Worm (Caenorhabditis elegans) whole organism, young adult: ENCODE results near the gene C41C4.9.

Source experiments
- C06A6.2 ChIP-seq: fragments of 200-800 bp; sonication (Bioruptor generic); conservative IDR thresholded peaks from 2 replicates; pipeline ENCODE4 v1.3.6; 2022; ENCODE audit warnings: missing genetic modification characterization, missing compliant biosample characterization
- C17E4.6 ChIP-seq: fragments of 200-800 bp; sonication (Bioruptor generic); IDR thresholded peaks from 2 replicates; pipeline ENCODE4 v1.3.6; 2022; ENCODE audit warnings: missing genetic modification reagents, missing genetic modification characterization, missing compliant biosample characterization
- F23B12.7 ChIP-seq: sonication (generic microtip); optimal IDR thresholded peaks from 2 replicates; lab custom pipeline; 2017; ENCODE audit warnings: missing genetic modification characterization, mild to moderate bottlenecking, missing compliant biosample characterization, antibody characterized with exemption, moderate library complexity; ENCODE audit not compliant: insufficient read depth
- F33H1.4 ChIP-seq: fragments of 200-800 bp; sonication (Bioruptor generic); IDR thresholded peaks from 2 replicates; pipeline ENCODE4 v1.3.6; 2022; ENCODE audit warnings: missing genetic modification reagents, missing genetic modification characterization, missing compliant biosample characterization
- F37B4.10 ChIP-seq: fragments of 200-800 bp; sonication (Bioruptor generic); IDR thresholded peaks from 2 replicates; pipeline ENCODE4 v1.3.6; 2022; ENCODE audit warnings: missing genetic modification characterization, missing compliant biosample characterization
- F39B2.1 ChIP-seq: fragments of 200-800 bp; sonication (Bioruptor generic); IDR thresholded peaks from 2 replicates; pipeline ENCODE4 v1.3.6; 2022; ENCODE audit warnings: missing genetic modification reagents, missing genetic modification characterization, missing compliant biosample characterization
- F52B5.7 ChIP-seq: sonication (generic microtip); optimal IDR thresholded peaks from 2 replicates; lab custom pipeline; 2016; ENCODE audit warnings: mild to moderate bottlenecking, missing genetic modification characterization, missing compliant biosample characterization
- K11D2.4 ChIP-seq: fragments of 200-800 bp; sonication (Bioruptor generic); IDR thresholded peaks from 2 replicates; pipeline ENCODE4 v1.3.6; 2022; ENCODE audit warnings: missing genetic modification reagents, missing genetic modification characterization, missing compliant biosample characterization
- attf-5 ChIP-seq: fragments of 200-800 bp; sonication (Bioruptor generic); optimal IDR thresholded peaks from 2 replicates; lab custom pipeline; 2018; ENCODE audit warnings: mild to moderate bottlenecking, missing genetic modification characterization, missing compliant biosample characterization
- attf-6 ChIP-seq: fragments of 200-800 bp; sonication (Bioruptor generic); IDR thresholded peaks from 2 replicates; pipeline ENCODE4 v1.3.6; 2022; ENCODE audit warnings: missing genetic modification reagents, missing genetic modification characterization, missing compliant biosample characterization
- bed-2 ChIP-seq: fragments of 200-800 bp; sonication (Bioruptor generic); IDR thresholded peaks from 2 replicates; pipeline ENCODE4 v1.3.6; 2022; ENCODE audit warnings: missing genetic modification reagents, missing genetic modification characterization, missing compliant biosample characterization
- cebp-1 ChIP-seq, 2 experiments: fragments of 200-800 bp in 1 of 2; sonication (Bioruptor generic) in 1 of 2; sonication (generic microtip) in 1 of 2; IDR thresholded peaks in 1 of 2; optimal IDR thresholded peaks in 1 of 2; 2 replicates each; pipeline versions ENCODE4 v1.3.6 to Lab custom; 2017 to 2022; ENCODE audit warnings: missing compliant biosample characterization in 2 of 2, missing genetic modification characterization in 2 of 2, mild to moderate bottlenecking in 1 of 2, missing genetic modification reagents in 1 of 2, moderate library complexity in 1 of 2
- ceh-100 ChIP-seq: fragments of 200-800 bp; sonication (Bioruptor generic); IDR thresholded peaks from 2 replicates; pipeline ENCODE4 v1.3.6; 2022; ENCODE audit warnings: missing genetic modification reagents, missing genetic modification characterization, missing compliant biosample characterization
- ceh-27 ChIP-seq: fragments of 200-800 bp; sonication (Bioruptor generic); optimal IDR thresholded peaks from 2 replicates; lab custom pipeline; 2018; ENCODE audit warnings: mild to moderate bottlenecking, missing genetic modification characterization, moderate library complexity, missing compliant biosample characterization
- ceh-79 ChIP-seq: sonication (generic microtip); optimal IDR thresholded peaks from 2 replicates; lab custom pipeline; 2017; ENCODE audit warnings: mild to moderate bottlenecking, missing genetic modification characterization, missing compliant biosample characterization
- dpl-1 ChIP-seq: fragments of 150-350 bp; optimal IDR thresholded peaks from 2 replicates; lab custom pipeline; 2014; ENCODE audit warnings: missing biosample characterization, missing genetic modification reagents, missing genetic modification characterization
- efl-1 ChIP-seq: fragments of 150-350 bp; optimal IDR thresholded peaks from 2 replicates; lab custom pipeline; 2014; ENCODE audit warnings: missing biosample characterization, missing genetic modification reagents, missing genetic modification characterization
- ekl-4 ChIP-seq: fragments of 200-800 bp; sonication (Bioruptor generic); IDR thresholded peaks from 2 replicates; pipeline ENCODE4 v1.3.6; 2022; ENCODE audit warnings: missing genetic modification reagents, missing genetic modification characterization, missing compliant biosample characterization
- gei-17 ChIP-seq: fragments of 200-800 bp; sonication (Bioruptor generic); optimal IDR thresholded peaks from 2 replicates; lab custom pipeline; 2018; ENCODE audit warnings: mild to moderate bottlenecking, missing genetic modification characterization, missing compliant biosample characterization
- hlh-26 ChIP-seq: fragments of 200-800 bp; sonication (Bioruptor generic); conservative IDR thresholded peaks from 2 replicates; pipeline ENCODE4 v1.3.6; 2022; ENCODE audit warnings: missing genetic modification reagents, missing genetic modification characterization, missing compliant biosample characterization
- hmg-1.2 ChIP-seq: fragments of 200-800 bp; sonication (Bioruptor generic); IDR thresholded peaks from 2 replicates; pipeline ENCODE4 v1.3.6; 2022; ENCODE audit warnings: missing genetic modification reagents, missing genetic modification characterization, missing compliant biosample characterization
- hsf-1 ChIP-seq: fragments of 200-800 bp; sonication (Bioruptor generic); IDR thresholded peaks from 2 replicates; pipeline ENCODE4 v1.3.6; 2022; ENCODE audit warnings: missing genetic modification reagents, missing genetic modification characterization, missing compliant biosample characterization
- let-607 ChIP-seq, 2 experiments: fragments of 200-800 bp in 1 of 2; sonication (Bioruptor generic) in 1 of 2; sonication (generic microtip) in 1 of 2; optimal IDR thresholded peaks; 2 replicates each; lab custom pipeline; 2016 to 2018; ENCODE audit warnings: mild to moderate bottlenecking in 2 of 2, missing compliant biosample characterization in 2 of 2, missing genetic modification characterization in 2 of 2, moderate library complexity in 2 of 2, missing genotype in 1 of 2
- lin-35 ChIP-seq, 3 experiments: fragments of 150-350 bp in 2 of 3; sonication (generic microtip) in 1 of 3; optimal IDR thresholded peaks; 2 replicates each; lab custom pipeline; 2014 to 2018; ENCODE audit warnings: missing biosample characterization in 3 of 3, missing genetic modification characterization in 3 of 3, missing genetic modification reagents in 3 of 3
- lin-40 ChIP-seq: sonication (generic microtip); optimal IDR thresholded peaks from 2 replicates; lab custom pipeline; 2016; ENCODE audit warnings: missing genetic modification characterization, mild to moderate bottlenecking, missing compliant biosample characterization, missing genotype, missing genetic modification reagents
- lsl-1 ChIP-seq: fragments of 200-800 bp; sonication (Bioruptor generic); optimal IDR thresholded peaks from 2 replicates; lab custom pipeline; 2018; ENCODE audit warnings: mild to moderate bottlenecking, missing genetic modification characterization, moderate library complexity, missing compliant biosample characterization
- madf-10 ChIP-seq: sonication (generic microtip); optimal IDR thresholded peaks from 2 replicates; lab custom pipeline; 2016; ENCODE audit warnings: mild to moderate bottlenecking, missing genetic modification characterization, missing compliant biosample characterization
- madf-6 ChIP-seq: fragments of 200-800 bp; sonication (Bioruptor generic); IDR thresholded peaks from 2 replicates; pipeline ENCODE4 v1.3.6; 2022; ENCODE audit warnings: missing genetic modification reagents, missing genetic modification characterization, missing compliant biosample characterization
- madf-8 ChIP-seq: fragments of 200-800 bp; sonication (Bioruptor generic); conservative IDR thresholded peaks from 2 replicates; pipeline ENCODE4 v1.3.6; 2022; ENCODE audit warnings: missing genetic modification reagents, missing genetic modification characterization, missing compliant biosample characterization
- mel-28 ChIP-seq: sonication (generic microtip); optimal IDR thresholded peaks from 2 replicates; lab custom pipeline; 2016; ENCODE audit warnings: borderline replicate concordance, mild to moderate bottlenecking, missing genetic modification characterization, missing compliant biosample characterization
- mes-4 ChIP-seq: sonication (generic microtip); optimal IDR thresholded peaks from 2 replicates; lab custom pipeline; 2016; ENCODE audit warnings: missing genotype, missing genetic modification characterization, missing compliant biosample characterization
- nfya-1 ChIP-seq: sonication (generic microtip); optimal IDR thresholded peaks from 2 replicates; lab custom pipeline; 2017; ENCODE audit warnings: antibody characterized with exemption, missing compliant biosample characterization, missing genetic modification characterization, borderline replicate concordance; ENCODE audit not compliant: insufficient read depth
- nhr-120 ChIP-seq: fragments of 200-800 bp; sonication (Bioruptor generic); IDR thresholded peaks from 2 replicates; pipeline ENCODE4 v1.3.6; 2022; ENCODE audit warnings: missing genetic modification characterization, missing compliant biosample characterization
- nhr-27 ChIP-seq: fragments of 200-800 bp; sonication (Bioruptor generic); optimal IDR thresholded peaks from 2 replicates; lab custom pipeline; 2018; ENCODE audit warnings: mild to moderate bottlenecking, missing genetic modification characterization, moderate library complexity, missing compliant biosample characterization
- nhr-80 ChIP-seq: sonication (generic microtip); optimal IDR thresholded peaks from 2 replicates; lab custom pipeline; 2016; ENCODE audit warnings: missing genetic modification characterization, missing compliant biosample characterization
- repo-1 ChIP-seq: sonication (generic microtip); optimal IDR thresholded peaks from 2 replicates; lab custom pipeline; 2017; ENCODE audit warnings: mild to moderate bottlenecking, missing genetic modification characterization, missing compliant biosample characterization
- rpc-1 ChIP-seq, 2 experiments: fragments of 150-350 bp in 1 of 2; sonication (generic microtip) in 1 of 2; optimal IDR thresholded peaks; 2 replicates each; lab custom pipeline; 2014 to 2018; ENCODE audit warnings: missing biosample characterization in 1 of 2, missing genetic modification characterization in 1 of 2, missing genetic modification reagents in 1 of 2, missing genotype in 1 of 2
- snpc-4 ChIP-seq, 5 experiments: fragments of 150-350 bp in 1 of 5; sonication (generic microtip) in 4 of 5; optimal IDR thresholded peaks; 2 replicates each; lab custom pipeline; 2014 to 2018; ENCODE audit warnings: missing genetic modification characterization in 5 of 5, missing biosample characterization in 3 of 5, antibody characterized with exemption in 2 of 5, mild to moderate bottlenecking in 2 of 5, missing compliant biosample characterization in 2 of 5, missing genotype in 2 of 5, moderate library complexity in 2 of 5, missing genetic modification reagents in 1 of 5
- tbp1 ChIP-seq: fragments of 200-800 bp; sonication (Bioruptor generic); optimal IDR thresholded peaks from 2 replicates; lab custom pipeline; 2018; ENCODE audit warnings: mild to moderate bottlenecking, missing genetic modification characterization, missing compliant biosample characterization
- tlf-1 ChIP-seq: fragments of 200-800 bp; sonication (Bioruptor generic); optimal IDR thresholded peaks from 2 replicates; lab custom pipeline; 2018; ENCODE audit warnings: mild to moderate bottlenecking, missing genetic modification characterization, missing compliant biosample characterization
- unc-62 ChIP-seq: fragments of 150-350 bp; optimal IDR thresholded peaks from 2 replicates; lab custom pipeline; 2014; ENCODE audit warnings: missing biosample characterization, missing genetic modification reagents, missing genetic modification characterization
- ztf-18 ChIP-seq: sonication (generic microtip); optimal IDR thresholded peaks from 2 replicates; lab custom pipeline; 2016; ENCODE audit warnings: missing genotype, mild to moderate bottlenecking, missing genetic modification characterization, missing compliant biosample characterization
- ztf-28 ChIP-seq: fragments of 200-800 bp; sonication (Bioruptor generic); IDR thresholded peaks from 2 replicates; pipeline ENCODE4 v1.3.6; 2022; ENCODE audit warnings: missing genetic modification reagents, missing genetic modification characterization, missing compliant biosample characterization

The C41C4.9 gene

ce11 chrII:8075324-8075810 lies 32.1 kb upstream of the C41C4.9 start, which contains the start of gene K02C4.2 (continued):
- TF ChIP-seq C17E4.6 (GFP tag; lab: Robert Waterston, UW) (no peak), K11D2.4 (GFP tag; lab: Robert Waterston, UW) (no peak), ztf-28 (GFP tag; lab: Robert Waterston, UW) (peak; percentile 73; the same call in 1 of the 2 replicates), tbp1 (GFP tag; lab: Kevin White, UChicago) (peak; percentile 95), F52B5.7 (peak; percentile 93), hsf-1 (GFP tag; lab: Robert Waterston, UW) (0 out of 2 replicates have a peak, but pooled peaks have one; percentile 50)

ce11 chrII:8078041-8078440 lies 29.4 kb upstream of the C41C4.9 start, which contains the start of gene K02C4.5:
Gene K02C4.5, plus strand, starts transcription at chrII:8078435.
- no peak for TF ChIP-seq madf-6
- no peak for TF ChIP-seq repo-1 (tag; lab: Kevin White, UChicago)
- no peak for TF ChIP-seq C17E4.6 (GFP tag; lab: Robert Waterston, UW)
- TF ChIP-seq cebp-1 (GFP tag; IDR thresholded peaks at IDR 0.05; lab: Robert Waterston, UW) = no peak
- TF ChIP-seq cebp-1 (tag; optimal IDR thresholded peaks at IDR 0.05; lab: Kevin White, UChicago) = peak; percentile 16
- no peak for TF ChIP-seq ceh-100
- TF ChIP-seq K11D2.4 (GFP tag; lab: Robert Waterston, UW) = no peak
- peak; percentile 6 for TF ChIP-seq ztf-18 (tag; lab: Kevin White, UChicago)
- no peak for TF ChIP-seq rpc-1 (optimal IDR thresholded peaks at IDR 0.05; lab: Kevin White, UChicago)
- TF ChIP-seq rpc-1 (tag; optimal IDR thresholded peaks at IDR 0.05; lab: Kevin White, UChicago) = no peak
- no peak for TF ChIP-seq hlh-26 (GFP tag; lab: Robert Waterston, UW)
- TF ChIP-seq lin-35 (GFP tag; optimal IDR thresholded peaks at IDR 0.05; lab: Kevin White, UChicago) = no peak
- TF ChIP-seq nhr-80 (tag; lab: Kevin White, UChicago) = peak; percentile 82
- no peak for TF ChIP-seq tlf-1 (GFP tag; lab: Kevin White, UChicago)
- no peak for TF ChIP-seq F37B4.10 (GFP tag; lab: Robert Waterston, UW)
- no peak for TF ChIP-seq ekl-4
- TF ChIP-seq gei-17 (GFP tag; lab: Kevin White, UChicago) = no peak
- no peak for TF ChIP-seq mes-4 (tag; lab: Kevin White, UChicago)
- TF ChIP-seq madf-10 (tag; lab: Kevin White, UChicago) = no peak
- peak; percentile 38 to 48 for TF ChIP-seq let-607 (tag; optimal IDR thresholded peaks at IDR 0.05; lab: Kevin White, UChicago)
- peak; percentile 29 for TF ChIP-seq attf-5
- TF ChIP-seq mel-28 (tag; lab: Kevin White, UChicago) = no peak
- no peak for TF ChIP-seq lsl-1 (GFP tag; lab: Kevin White, UChicago)
- TF ChIP-seq unc-62 = peak; percentile 64
- no peak for TF ChIP-seq nhr-27 (tag; lab: Kevin White, UChicago)
- TF ChIP-seq C06A6.2 (GFP tag; lab: Robert Waterston, UW) = no peak

- peak; percentile 26; the same call in 1 of the 2 replicates for TF ChIP-seq madf-8 (GFP tag; lab: Robert Waterston, UW)
- peak; percentile 27 for TF ChIP-seq attf-5
- peak; percentile 37; the same call in 1 of the 2 replicates for TF ChIP-seq F33H1.4 (GFP tag; lab: Robert Waterston, UW)
- no peak for TF ChIP-seq tbp1 (GFP tag; lab: Kevin White, UChicago)
- no peak for TF ChIP-seq bed-2 (GFP tag; lab: Robert Waterston, UW)
- peak; percentile 68 for TF ChIP-seq dpl-1
- peak; percentile 69 for TF ChIP-seq efl-1 (GFP tag; lab: Kevin White, UChicago)
- 0 out of 2 replicates have a peak, but pooled peaks have one; percentile 25 for TF ChIP-seq F39B2.1 (GFP tag; lab: Robert Waterston, UW)
- TF ChIP-seq F23B12.7 = peak; percentile 13
- peak; percentile 37 for TF ChIP-seq lin-40 (tag; lab: Kevin White, UChicago)
- no peak for TF ChIP-seq nfya-1
- TF ChIP-seq snpc-4 (GFP tag; optimal IDR thresholded peaks at IDR 0.05; lab: Kevin White, UChicago) = no peak
- peak; percentile 45 to 74 (median 73) for TF ChIP-seq snpc-4 (tag; optimal IDR thresholded peaks at IDR 0.05; lab: Kevin White, UChicago)
- no peak for TF ChIP-seq nhr-120 (GFP tag; lab: Robert Waterston, UW)
- TF ChIP-seq cebp-1 (GFP tag; IDR thresholded peaks at IDR 0.05; lab: Robert Waterston, UW) = no peak
- no peak for TF ChIP-seq cebp-1 (tag; optimal IDR thresholded peaks at IDR 0.05; lab: Kevin White, UChicago)
- TF ChIP-seq hmg-1.2 (GFP tag; lab: Robert Waterston, UW) = 0 out of 2 replicates have a peak, but pooled peaks have one; percentile 13
- TF ChIP-seq ceh-27 (GFP tag; lab: Kevin White, UChicago) = no peak
- no peak for TF ChIP-seq attf-6 (GFP tag; lab: Robert Waterston, UW)
- no peak for TF ChIP-seq ceh-79 (tag; lab: Kevin White, UChicago)
Measured at ce11 chrII:8086803-8087202, 20.6 kb upstream of the C41C4.9 start, which contains the start of gene K02C4.3. Gene K02C4.3, minus strand, starts transcription at chrII:8086853.
